Worm (Caenorhabditis elegans): ENCODE measurements around the gene srd-58.

srd-58 gene

DNA sequence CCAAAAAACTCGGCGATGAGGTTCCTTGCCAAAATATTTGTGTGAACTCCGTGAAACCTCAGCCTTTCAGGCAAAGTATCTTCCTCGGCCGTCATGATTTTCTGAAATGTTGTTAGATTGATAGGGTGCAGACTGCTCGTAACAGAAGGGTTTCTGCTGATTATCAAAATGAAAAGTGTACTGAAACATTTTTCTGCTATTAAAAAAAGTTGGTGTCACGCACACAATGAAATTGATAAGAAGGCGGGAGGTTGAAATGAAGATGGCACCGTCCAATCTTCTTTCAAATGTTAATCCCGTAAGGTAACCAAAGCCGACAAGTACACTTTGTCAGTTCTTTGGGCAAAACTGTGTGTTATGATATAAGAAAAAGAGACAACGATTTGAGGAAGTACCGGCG is 32.1 kb upstream of the srd-58 start:
- TF ChIP-seq mcd-1 (GFP tag; IDR thresholded peaks at IDR 0.05) (no peak), hlh-26 (GFP tag; conservative IDR thresholded peaks at IDR 0.05) (no peak), ceh-79 (tag; optimal IDR thresholded peaks at IDR 0.05) (no peak), snpc-1.3 (tag; optimal IDR thresholded peaks at IDR 0.05; ENCODE audit: insufficient read depth) (no peak), F37B4.10 (GFP tag; IDR thresholded peaks at IDR 0.05) (0 out of 2 replicates have a peak, but pooled peaks have one; percentile 64), nfya-1 (tag; optimal IDR thresholded peaks at IDR 0.05; ENCODE audit: borderline replicate concordance, insufficient read depth) (no peak), madf-10 (tag; optimal IDR thresholded peaks at IDR 0.05) (no peak), hsf-1 (GFP tag; IDR thresholded peaks at IDR 0.05) (no peak), B0336.3 (GFP tag; IDR thresholded peaks at IDR 0.05) (no peak), tbp1 (GFP tag; optimal IDR thresholded peaks at IDR 0.05) (peak; percentile 2), aptf-2 (GFP tag; conservative IDR thresholded peaks at IDR 0.05) (no peak), attf-6 (GFP tag; IDR thresholded peaks at IDR 0.05) (no peak), dox-1 (GFP tag; IDR thresholded peaks at IDR 0.05) (0 out of 2 replicates have a peak, but pooled peaks have one; percentile 32), gei-17 (GFP tag; optimal IDR thresholded peaks at IDR 0.05) (no peak), pbrm-1 (GFP tag; IDR thresholded peaks at IDR 0.05) (no peak), C17E4.6 (GFP tag; IDR thresholded peaks at IDR 0.05) (no peak), hrde-1 (tag; optimal IDR thresholded peaks at IDR 0.05; ENCODE audit: borderline replicate concordance) (no peak), bed-2 (GFP tag; IDR thresholded peaks at IDR 0.05) (no peak), nhr-80 (tag; optimal IDR thresholded peaks at IDR 0.05) (peak; percentile 83), ztf-28 (GFP tag; IDR thresholded peaks at IDR 0.05) (no peak), let-607 (tag; optimal IDR thresholded peaks at IDR 0.05) (peak in 1 of 2 experiments; percentile 40), F33H1.4 (GFP tag; IDR thresholded peaks at IDR 0.05) (no peak), Y67H2A.10 (GFP tag; conservative IDR thresholded peaks at IDR 0.05) (no peak), lin-26 (GFP tag; IDR thresholded peaks at IDR 0.05) (no peak)

DNA sequence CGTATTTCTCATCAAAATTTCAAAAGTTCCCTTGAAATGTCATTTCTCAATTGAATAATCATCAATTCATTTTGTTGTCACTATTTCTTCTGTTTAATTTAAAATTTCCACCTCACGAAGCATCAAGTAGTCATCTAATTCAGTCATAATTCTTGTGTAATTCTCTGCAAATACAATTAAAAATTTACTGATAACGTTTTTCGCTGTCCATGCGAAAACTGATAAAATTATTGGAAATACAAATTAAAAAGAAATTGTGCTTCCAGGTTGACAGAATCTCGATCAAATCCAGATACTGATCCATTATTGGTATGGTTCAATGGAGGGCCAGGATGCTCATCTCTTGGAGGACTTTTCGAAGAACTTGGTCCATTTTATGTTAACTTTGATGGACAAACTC is 28.4 kb upstream of the srd-58 start:
- TF ChIP-seq ztf-25 (GFP tag; IDR thresholded peaks at IDR 0.05) (no peak), nhr-80 (tag; optimal IDR thresholded peaks at IDR 0.05) (peak; percentile 28), tbp1 (GFP tag; optimal IDR thresholded peaks at IDR 0.05) (no peak)

DNA sequence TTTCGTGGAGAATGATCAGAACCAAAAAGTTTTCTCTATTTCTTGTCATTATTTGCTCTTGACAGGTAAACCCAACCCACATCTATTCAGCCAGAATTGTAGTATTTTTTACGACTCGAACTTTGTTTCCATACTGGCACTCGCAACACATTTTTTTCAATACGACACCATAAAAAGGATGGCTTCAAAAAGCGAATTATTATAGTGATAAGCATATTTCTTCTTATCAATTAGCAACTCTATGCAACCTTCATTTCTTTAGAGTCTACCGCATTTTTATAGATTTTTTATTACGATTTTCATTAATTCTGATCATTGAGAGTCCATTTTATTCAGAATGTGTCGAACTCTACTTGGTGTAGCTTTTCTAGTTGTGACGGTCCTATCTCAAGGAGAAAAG is 27.7 kb upstream of the srd-58 start, which contains the start of gene ctsa-3.1:
Gene ctsa-3.1 (plus strand): TSS at position 337 of the 400 bp plus-strand sequence.
- TF ChIP-seq nhr-80 (tag; optimal IDR thresholded peaks at IDR 0.05) (peak; percentile 52), ztf-6 (GFP tag; IDR thresholded peaks at IDR 0.05) (no peak)

DNA sequence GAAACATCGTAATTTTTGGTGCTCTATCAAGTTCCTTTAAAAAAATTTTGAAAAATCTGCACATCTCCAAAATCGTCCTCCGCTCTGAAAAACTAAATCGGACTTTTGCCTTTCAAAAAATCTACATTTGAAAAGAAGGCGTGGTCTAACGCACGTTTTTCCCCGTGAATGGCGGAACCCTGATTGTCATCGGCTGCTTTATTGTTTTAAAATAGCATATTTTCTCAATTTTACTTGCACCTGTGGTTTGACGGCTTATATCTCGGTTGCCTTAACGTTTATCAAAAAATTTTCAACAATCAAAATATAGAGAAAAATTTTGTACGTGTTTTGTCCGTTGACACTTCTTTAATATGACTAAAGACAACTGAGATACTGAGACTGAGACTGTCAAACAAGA is 27.1 kb upstream of the srd-58 start:
- TF ChIP-seq bed-1 (GFP tag; IDR thresholded peaks at IDR 0.05) (no peak), unc-130 (GFP tag; optimal IDR thresholded peaks at IDR 0.05) (no peak), him-1 (tag; optimal IDR thresholded peaks at IDR 0.05) (peak; percentile 35), rpc-1 (optimal IDR thresholded peaks at IDR 0.05) (no peak), rpc-1 (tag; optimal IDR thresholded peaks at IDR 0.05) (peak; percentile 25), tbp1 (GFP tag; optimal IDR thresholded peaks at IDR 0.05) (peak; percentile 68), snpc-4 (GFP tag; optimal IDR thresholded peaks at IDR 0.05) (peak; percentile 81), snpc-4 (tag; optimal IDR thresholded peaks at IDR 0.05) (peak; percentile 90 to 93 (median 91)), sptf-2 (GFP tag; optimal IDR thresholded peaks at IDR 0.05) (no peak), mcd-1 (GFP tag; IDR thresholded peaks at IDR 0.05) (no peak), D2030.7 (GFP tag; IDR thresholded peaks at IDR 0.05) (0 out of 2 replicates have a peak, but pooled peaks have one; percentile 21), attf-6 (GFP tag; IDR thresholded peaks at IDR 0.05) (no peak), snpc-3.4 (tag; optimal IDR thresholded peaks at IDR 0.05) (peak; percentile 15), snpc-1.1 (tag; optimal IDR thresholded peaks at IDR 0.05; ENCODE audit: insufficient read depth) (peak; percentile 89), hmg-1.2 (GFP tag; IDR thresholded peaks at IDR 0.05) (peak; percentile 76)
